Fruit fly (Drosophila melanogaster): ENCODE results near the gene Pxt.

Pxt gene

dm6 chr3R:17718760-17719625 is at the start of gene Pxt:
TSS of gene Pxt (plus strand) at chr3R:17719454.
- TF ChIP-seq Pif1B (GFP tag; optimal IDR thresholded peaks at IDR 0.05) = peak; percentile 17
- no peak for TF ChIP-seq CG12605 (GFP tag; IDR thresholded peaks at IDR 0.05)
- TF ChIP-seq D1 (tag; optimal IDR thresholded peaks at IDR 0.05) = peak; percentile 60

- no peak for TF ChIP-seq CG13204 (GFP tag; optimal IDR thresholded peaks at IDR 0.05)
- TF ChIP-seq rn (GFP tag; IDR thresholded peaks at IDR 0.05) = no peak
- TF ChIP-seq Pif1A (GFP tag; optimal IDR thresholded peaks at IDR 0.05) = no peak
- TF ChIP-seq Ets98B (GFP tag; IDR thresholded peaks at IDR 0.05) = no peak
- TF ChIP-seq EcR (GFP tag; optimal IDR thresholded peaks at IDR 0.05) = peak; percentile 53
- TF ChIP-seq CG32121 (GFP tag; IDR thresholded peaks at IDR 0.05) = no peak
- TF ChIP-seq CG17806 (tag; optimal IDR thresholded peaks at IDR 0.05) = no peak
Measured at dm6 chr3R:17670202-17670856, 48.9 kb upstream of the Pxt start.

- TF ChIP-seq Ets98B (GFP tag; IDR thresholded peaks at IDR 0.05) = no peak
- no peak for TF ChIP-seq EcR (GFP tag; optimal IDR thresholded peaks at IDR 0.05)
- no peak for TF ChIP-seq gl (tag; optimal IDR thresholded peaks at IDR 0.05)
- TF ChIP-seq CG34367 (tag; optimal IDR thresholded peaks at IDR 0.05) = no peak
- no peak; the same call in 2 of the 3 replicates for TF ChIP-seq CG4496 (GFP tag; IDR thresholded peaks at IDR 0.05)
- TF ChIP-seq Snoo (tag; optimal IDR thresholded peaks at IDR 0.05) = no peak
- no peak for TF ChIP-seq CG8159 (tag; optimal IDR thresholded peaks at IDR 0.05)
- no peak for TF ChIP-seq Pif1A (GFP tag; optimal IDR thresholded peaks at IDR 0.05)
- no peak for TF ChIP-seq D1 (tag; optimal IDR thresholded peaks at IDR 0.05)
- TF ChIP-seq CG17806 (tag; optimal IDR thresholded peaks at IDR 0.05) = no peak
- no peak for TF ChIP-seq Pif1B (GFP tag; optimal IDR thresholded peaks at IDR 0.05)
- no peak for TF ChIP-seq CG12605 (GFP tag; IDR thresholded peaks at IDR 0.05)
Measured at dm6 chr3R:17670857-17671336, 48.4 kb upstream of the Pxt start, which contains the start of the genes CG7523 and Mps1. TSS of gene CG7523 (minus strand) at chr3R:17670895. TSS of gene Mps1 (plus strand) at chr3R:17671271.

- TF ChIP-seq CG9948 (tag; optimal IDR thresholded peaks at IDR 0.05) (no peak), EcR (GFP tag; optimal IDR thresholded peaks at IDR 0.05) (peak; percentile 88), Pif1A (GFP tag; optimal IDR thresholded peaks at IDR 0.05) (no peak), gl (tag; optimal IDR thresholded peaks at IDR 0.05) (no peak)
Measured at dm6 chr3R:17678138-17678873, 40.9 kb upstream of the Pxt start.

dm6 chr3R:17679368-17679997 is 39.8 kb upstream of the Pxt start:
- peak; percentile 87 for TF ChIP-seq CG8159 (tag; optimal IDR thresholded peaks at IDR 0.05)
- TF ChIP-seq CG10348 (GFP tag; IDR thresholded peaks at IDR 0.05) = no peak
- peak; percentile 82 for TF ChIP-seq CG32121 (GFP tag; IDR thresholded peaks at IDR 0.05)
- peak; percentile 58 for TF ChIP-seq Ets98B (GFP tag; IDR thresholded peaks at IDR 0.05)
- peak; percentile 82 for TF ChIP-seq CG4496 (GFP tag; IDR thresholded peaks at IDR 0.05)
- TF ChIP-seq CG17806 (tag; optimal IDR thresholded peaks at IDR 0.05) = peak; percentile 84
- peak; percentile 89 for TF ChIP-seq Snoo (tag; optimal IDR thresholded peaks at IDR 0.05)
- no peak for TF ChIP-seq fd96Ca (GFP tag; IDR thresholded peaks at IDR 0.05)
- peak; percentile 26 for TF ChIP-seq gl (tag; optimal IDR thresholded peaks at IDR 0.05)
- TF ChIP-seq CG34367 (tag; optimal IDR thresholded peaks at IDR 0.05) = peak; percentile 79
- TF ChIP-seq EcR (GFP tag; optimal IDR thresholded peaks at IDR 0.05) = peak; percentile 11
- no peak for TF ChIP-seq CG13204 (GFP tag; optimal IDR thresholded peaks at IDR 0.05)
- TF ChIP-seq CG14655 (GFP tag; optimal IDR thresholded peaks at IDR 0.05) = peak; percentile 96
- peak; percentile 45; the same call in 1 of the 2 replicates for TF ChIP-seq rn (GFP tag; IDR thresholded peaks at IDR 0.05)
- TF ChIP-seq CG15710 (tag; optimal IDR thresholded peaks at IDR 0.05) = peak; percentile 87
- TF ChIP-seq Pif1A (GFP tag; optimal IDR thresholded peaks at IDR 0.05) = no peak
- TF ChIP-seq CG12605 (GFP tag; IDR thresholded peaks at IDR 0.05) = peak; percentile 52
- TF ChIP-seq CG9948 (tag; optimal IDR thresholded peaks at IDR 0.05) = peak; percentile 89
- peak; percentile 85 for TF ChIP-seq D1 (tag; optimal IDR thresholded peaks at IDR 0.05)
- peak; percentile 94 for TF ChIP-seq CG8301 (tag; optimal IDR thresholded peaks at IDR 0.05)
- peak; percentile 86 for TF ChIP-seq Pif1B (GFP tag; optimal IDR thresholded peaks at IDR 0.05)

dm6 chr3R:17680268-17680638 is 39.0 kb upstream of the Pxt start:
- no peak for TF ChIP-seq Snoo (tag; optimal IDR thresholded peaks at IDR 0.05)
- no peak for TF ChIP-seq CG4496 (GFP tag; IDR thresholded peaks at IDR 0.05)
- TF ChIP-seq CG34367 (tag; optimal IDR thresholded peaks at IDR 0.05) = no peak
- TF ChIP-seq CG13204 (GFP tag; optimal IDR thresholded peaks at IDR 0.05) = peak; percentile 16
- TF ChIP-seq Pif1A (GFP tag; optimal IDR thresholded peaks at IDR 0.05) = no peak
- TF ChIP-seq EcR (GFP tag; optimal IDR thresholded peaks at IDR 0.05) = peak; percentile 92
- no peak for TF ChIP-seq CG9948 (tag; optimal IDR thresholded peaks at IDR 0.05)
- no peak for TF ChIP-seq gl (tag; optimal IDR thresholded peaks at IDR 0.05)
- TF ChIP-seq CG17806 (tag; optimal IDR thresholded peaks at IDR 0.05) = no peak
